Worm (Caenorhabditis elegans): ENCODE measurements around the gene xrn-1.

xrn-1 gene

DNA sequence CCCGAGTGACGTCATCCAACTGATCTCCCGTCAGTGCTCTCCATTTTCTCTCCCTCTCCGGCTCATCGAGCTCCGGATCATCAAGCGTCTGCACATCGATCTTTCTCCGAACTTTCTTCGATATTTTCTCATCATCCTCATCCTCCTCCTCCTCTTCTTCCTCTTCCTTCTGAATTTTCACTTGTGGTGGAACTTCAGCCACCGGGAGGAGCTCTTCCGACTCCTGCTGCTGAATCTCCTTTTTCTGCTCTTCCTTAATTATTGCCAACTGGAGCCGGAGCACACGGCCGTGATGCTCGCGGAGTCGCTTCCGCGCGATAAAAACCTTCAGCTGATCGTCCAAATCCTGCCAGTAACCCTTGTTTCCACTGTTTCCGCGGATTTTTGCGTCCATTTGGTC, 67.6 kb downstream of the xrn-1 start:
- TF ChIP-seq T23F11.4 (GFP tag; optimal IDR thresholded peaks at IDR 0.05): no peak
- no peak for TF ChIP-seq odd-2 (tag; optimal IDR thresholded peaks at IDR 0.05)
- no peak for TF ChIP-seq pag-3 (tag; optimal IDR thresholded peaks at IDR 0.05; ENCODE audit: borderline replicate concordance)
- no peak for TF ChIP-seq eyg-1 (tag; optimal IDR thresholded peaks at IDR 0.05)
- TF ChIP-seq ceh-24 (tag; optimal IDR thresholded peaks at IDR 0.05): no peak
- TF ChIP-seq ttx-3 (tag; optimal IDR thresholded peaks at IDR 0.05): no peak
- TF ChIP-seq ets-4 (tag; optimal IDR thresholded peaks at IDR 0.05): no peak
- no peak for TF ChIP-seq sox-2 (GFP tag; IDR thresholded peaks at IDR 0.05)
- no peak for TF ChIP-seq lin-11 (tag; optimal IDR thresholded peaks at IDR 0.05)
- no peak for TF ChIP-seq ceh-34 (tag; optimal IDR thresholded peaks at IDR 0.05)
- TF ChIP-seq ceh-30 (tag; optimal IDR thresholded peaks at IDR 0.05): no peak

DNA sequence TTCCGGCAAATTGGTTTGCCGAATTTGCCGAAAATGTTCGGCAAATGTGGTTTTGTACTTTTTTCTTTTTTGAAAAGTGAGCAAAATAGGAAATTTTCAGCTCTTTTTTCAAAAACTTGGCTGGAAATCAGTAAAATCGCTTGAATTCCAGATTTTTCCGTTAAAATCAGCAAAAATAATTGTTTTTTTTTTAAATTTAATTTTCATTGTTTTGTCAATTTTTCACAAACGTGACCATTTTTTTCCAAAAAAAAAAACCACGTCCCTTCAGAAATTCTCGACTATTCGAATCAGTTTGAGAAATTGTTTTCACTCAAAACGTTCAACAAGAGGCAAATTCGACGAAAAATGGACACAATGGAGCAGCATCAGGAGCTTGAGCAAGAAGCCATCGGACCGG, 68.8 kb downstream of the xrn-1 start, which contains the start of gene K09E4.1:
Gene K09E4.1 (plus strand): TSS at position 301 of the 400 bp plus-strand sequence.
- TF ChIP-seq pqm-1 (tag; optimal IDR thresholded peaks at IDR 0.05) (no peak), ceh-22 (tag; optimal IDR thresholded peaks at IDR 0.05) (no peak), ceh-6 (GFP tag; optimal IDR thresholded peaks at IDR 0.05) (no peak), ceh-14 (tag; optimal IDR thresholded peaks at IDR 0.05) (no peak), pax-1 (tag; optimal IDR thresholded peaks at IDR 0.05) (no peak)

ce11 chrII:14138849-14139419, 70.2 kb downstream of the xrn-1 start:
- TF ChIP-seq ama-1 (optimal IDR thresholded peaks at IDR 0.05): no peak
- no peak for TF ChIP-seq K09A11.1 (tag; optimal IDR thresholded peaks at IDR 0.05; ENCODE audit: insufficient read depth)
- no peak for TF ChIP-seq syd-9 (tag; optimal IDR thresholded peaks at IDR 0.05)
- TF ChIP-seq ceh-30 (tag; optimal IDR thresholded peaks at IDR 0.05): no peak
- no peak for TF ChIP-seq ceh-18 (tag; optimal IDR thresholded peaks at IDR 0.05)
- TF ChIP-seq zip-5 (tag; optimal IDR thresholded peaks at IDR 0.05): no peak

All from whole organism, late embryonic.